Fruit fly (Drosophila melanogaster): ENCODE measurements around the gene yata.

yata gene

dm6 chr3R:29772090-29772794 lies 23.2 kb downstream of the yata start (continued):
- peak; percentile 46 for TF ChIP-seq CG6272 (GFP tag; IDR thresholded peaks at IDR 0.05)
- no peak for TF ChIP-seq HLHmδ (GFP tag; optimal IDR thresholded peaks at IDR 0.05)
- no peak for TF ChIP-seq bowl (GFP tag; IDR thresholded peaks at IDR 0.05)
- no peak for TF ChIP-seq twi (tag; optimal IDR thresholded peaks at IDR 0.05)
- no peak for TF ChIP-seq unc-4 (GFP tag; IDR thresholded peaks at IDR 0.05; ENCODE audit: partially characterized antibody)
- TF ChIP-seq CG10147 (GFP tag; optimal IDR thresholded peaks at IDR 0.05) = peak; percentile 40
- TF ChIP-seq CG15601 (tag; optimal IDR thresholded peaks at IDR 0.05) = no peak
- no peak; the same call in 1 of the 2 replicates for TF ChIP-seq vvl (GFP tag; IDR thresholded peaks at IDR 0.05)
- no peak for TF ChIP-seq CG1832 (GFP tag; optimal IDR thresholded peaks at IDR 0.05)
- peak; percentile 5 for TF ChIP-seq Sox102F (GFP tag; optimal IDR thresholded peaks at IDR 0.05)
- no peak for TF ChIP-seq CG9797 (GFP tag; optimal IDR thresholded peaks at IDR 0.05)
- TF ChIP-seq al (GFP tag; IDR thresholded peaks at IDR 0.05) = 0 out of 2 replicates have a peak, but pooled peaks have one; percentile 22
- TF ChIP-seq tgo (GFP tag; IDR thresholded peaks at IDR 0.05) = no peak
- TF ChIP-seq ci (GFP tag; IDR thresholded peaks at IDR 0.05) = no peak
- no peak for TF ChIP-seq Nf-YC (tag; optimal IDR thresholded peaks at IDR 0.05)
- no peak for TF ChIP-seq CG1647 (GFP tag; optimal IDR thresholded peaks at IDR 0.05)
- no peak for TF ChIP-seq CG9876 (GFP tag; optimal IDR thresholded peaks at IDR 0.05)
- no peak for TF ChIP-seq Lhr (GFP tag; optimal IDR thresholded peaks at IDR 0.05)
- no peak for TF ChIP-seq CG18011 (GFP tag; optimal IDR thresholded peaks at IDR 0.05)
- TF ChIP-seq CG1792 (GFP tag; optimal IDR thresholded peaks at IDR 0.05) = no peak
- TF ChIP-seq sqz (GFP tag; optimal IDR thresholded peaks at IDR 0.05) = no peak
- no peak for TF ChIP-seq NfI (GFP tag; optimal IDR thresholded peaks at IDR 0.05)
- TF ChIP-seq CG12744 (GFP tag; optimal IDR thresholded peaks at IDR 0.05) = no peak
- no peak for TF ChIP-seq Nf-YB (GFP tag; optimal IDR thresholded peaks at IDR 0.05)
- TF ChIP-seq C15 (GFP tag; IDR thresholded peaks at IDR 0.05) = no peak
- TF ChIP-seq Chrac-16 (GFP tag; optimal IDR thresholded peaks at IDR 0.05) = peak; percentile 14
- no peak for TF ChIP-seq Hmr (GFP tag; optimal IDR thresholded peaks at IDR 0.05)
- no peak for TF ChIP-seq Hr51 (GFP tag; optimal IDR thresholded peaks at IDR 0.05)
- TF ChIP-seq E2f1 (GFP tag; IDR thresholded peaks at IDR 0.05) = no peak
- TF ChIP-seq CG3281 (GFP tag; optimal IDR thresholded peaks at IDR 0.05) = peak; percentile 48
- TF ChIP-seq zen (tag; optimal IDR thresholded peaks at IDR 0.05) = no peak
- TF ChIP-seq slp2 (GFP tag; optimal IDR thresholded peaks at IDR 0.05) = peak; percentile 13
- TF ChIP-seq ken (GFP tag; IDR thresholded peaks at IDR 0.05) = peak; percentile 39; the same call in 1 of the 3 replicates
- peak; percentile 23 for TF ChIP-seq CG10543 (GFP tag; optimal IDR thresholded peaks at IDR 0.05)
- peak; percentile 61 for TF ChIP-seq CG18262 (tag; optimal IDR thresholded peaks at IDR 0.05)
- no peak; the same call in 2 of the 3 replicates for TF ChIP-seq HLH4C (GFP tag; IDR thresholded peaks at IDR 0.05; ENCODE audit: partially characterized antibody)
- no peak for TF ChIP-seq crol (GFP tag; IDR thresholded peaks at IDR 0.05)
- TF ChIP-seq pzg (GFP tag; optimal IDR thresholded peaks at IDR 0.05) = peak; percentile 4
- no peak for TF ChIP-seq mld (GFP tag; IDR thresholded peaks at IDR 0.05; ENCODE audit: partially characterized antibody)
- no peak for TF ChIP-seq CG17568 (GFP tag; optimal IDR thresholded peaks at IDR 0.05)
- TF ChIP-seq CG15696 (tag; optimal IDR thresholded peaks at IDR 0.05) = peak; percentile 31
- TF ChIP-seq gcm2 (GFP tag; optimal IDR thresholded peaks at IDR 0.05) = no peak
- TF ChIP-seq gce (GFP tag; IDR thresholded peaks at IDR 0.05) = no peak
- no peak for TF ChIP-seq CG7357 (GFP tag; IDR thresholded peaks at IDR 0.05)
- no peak for TF ChIP-seq CG5245 (GFP tag; optimal IDR thresholded peaks at IDR 0.05)
- TF ChIP-seq pfk (GFP tag; optimal IDR thresholded peaks at IDR 0.05) = no peak
- no peak for TF ChIP-seq kah (GFP tag; optimal IDR thresholded peaks at IDR 0.05)
- TF ChIP-seq slbo (GFP tag; IDR thresholded peaks at IDR 0.05) = peak; percentile 44
- peak; percentile 35 for TF ChIP-seq CG9817 (tag; optimal IDR thresholded peaks at IDR 0.05)

Measured in whole organism, embryonic.